Worm (Caenorhabditis elegans) whole organism, L4 larva: ENCODE measurements around the gene F43C11.1.

Experiments
- D1046.2 ChIP-seq: fragments of 200-800 bp; sonication (Bioruptor generic); IDR thresholded peaks from 2 replicates; pipeline ENCODE4 v1.3.6; 2022; ENCODE audit warnings: missing genetic modification characterization, missing compliant biosample characterization
- F26F4.8 ChIP-seq: fragments of 200-800 bp; sonication (Bioruptor generic); conservative IDR thresholded peaks from 2 replicates; pipeline ENCODE4 v1.3.6; 2022; ENCODE audit warnings: missing genetic modification characterization, missing compliant biosample characterization
- F37D6.2 ChIP-seq: sonication (generic microtip); optimal IDR thresholded peaks from 2 replicates; lab custom pipeline; 2016; ENCODE audit warnings: mild to moderate bottlenecking, missing genetic modification characterization, missing compliant biosample characterization
- T26A8.4 ChIP-seq: fragments of 200-800 bp; sonication (Bioruptor generic); IDR thresholded peaks from 2 replicates; pipeline ENCODE4 v1.3.6; 2022; ENCODE audit warnings: missing genetic modification characterization, missing compliant biosample characterization
- Y75B8A.6 ChIP-seq: fragments of 200-800 bp; sonication (Bioruptor generic); IDR thresholded peaks from 2 replicates; pipeline ENCODE4 v1.3.6; 2022; ENCODE audit warnings: missing genetic modification reagents, missing genetic modification characterization, missing compliant biosample characterization
- aha-1 ChIP-seq: fragments of 150-350 bp; peaks from one replicate; lab custom pipeline; 2014; ENCODE audit warnings: missing biosample characterization, missing genetic modification characterization
- aly-2 ChIP-seq: sonication (generic microtip); optimal IDR thresholded peaks from 2 replicates; lab custom pipeline; 2018; ENCODE audit warnings: missing biosample characterization, missing genetic modification characterization
- arid-1 ChIP-seq: fragments of 200-800 bp; sonication (Bioruptor generic); conservative IDR thresholded peaks from 2 replicates; pipeline ENCODE4 v1.3.6; 2022; ENCODE audit warnings: missing genetic modification reagents, missing genetic modification characterization, missing compliant biosample characterization
- ceh-20 ChIP-seq: fragments of 200-800 bp; sonication (Bioruptor generic); IDR thresholded peaks from 2 replicates; pipeline ENCODE4 v1.3.6; 2022; ENCODE audit warnings: missing genetic modification reagents, missing genetic modification characterization, missing compliant biosample characterization
- ceh-44 ChIP-seq: fragments of 200-800 bp; sonication (Bioruptor generic); IDR thresholded peaks from 2 replicates; pipeline ENCODE4 v1.3.6; 2022; ENCODE audit warnings: missing genetic modification reagents, missing genetic modification characterization, missing compliant biosample characterization
- daf-19 ChIP-seq: fragments of 200-800 bp; sonication (Bioruptor generic); conservative IDR thresholded peaks from 2 replicates; pipeline ENCODE4 v1.3.6; 2022; ENCODE audit warnings: missing genetic modification characterization, missing compliant biosample characterization
- dmd-8 ChIP-seq: fragments of 200-800 bp; sonication (Bioruptor generic); IDR thresholded peaks from 2 replicates; pipeline ENCODE4 v1.3.6; 2022; ENCODE audit warnings: missing genetic modification characterization, missing compliant biosample characterization
- dve-1 ChIP-seq: sonication (generic microtip); optimal IDR thresholded peaks from 2 replicates; lab custom pipeline; 2017; ENCODE audit warnings: antibody characterized with exemption, mild to moderate bottlenecking, missing genetic modification characterization, missing compliant biosample characterization; ENCODE audit not compliant: insufficient read depth
- hmg-1.1 ChIP-seq: fragments of 200-800 bp; sonication (Bioruptor generic); IDR thresholded peaks from 2 replicates; pipeline ENCODE4 v1.3.6; 2022; ENCODE audit warnings: missing genetic modification reagents, missing genetic modification characterization, missing compliant biosample characterization
- lin-13 ChIP-seq: fragments of 150-350 bp; optimal IDR thresholded peaks from 2 replicates; lab custom pipeline; 2014; ENCODE audit warnings: missing biosample characterization, missing genetic modification reagents, missing genetic modification characterization
- madf-5 ChIP-seq, 2 experiments: fragments of 200-800 bp; sonication (Bioruptor generic); IDR thresholded peaks; 2 replicates each; pipeline ENCODE4 v1.3.6; 2022; ENCODE audit warnings: missing compliant biosample characterization in 2 of 2, missing genetic modification characterization in 2 of 2
- mxl-2 ChIP-seq: fragments of 200-800 bp; sonication (Bioruptor generic); conservative IDR thresholded peaks from 2 replicates; pipeline ENCODE4 v1.3.6; 2022; ENCODE audit warnings: missing genetic modification reagents, missing genetic modification characterization, missing compliant biosample characterization
- mxl-3 ChIP-seq: fragments of 200-800 bp; sonication (Bioruptor generic); optimal IDR thresholded peaks from 2 replicates; lab custom pipeline; 2018; ENCODE audit warnings: mild to moderate bottlenecking, missing genetic modification characterization, missing compliant biosample characterization
- nhr-237 ChIP-seq: sonication (generic microtip); optimal IDR thresholded peaks from 2 replicates; lab custom pipeline; 2017; ENCODE audit warnings: missing biosample characterization, missing genetic modification characterization
- pha-4 ChIP-seq, 2 experiments: fragments of 150-350 bp in 1 of 2; fragments of 200-800 bp in 1 of 2; sonication (Bioruptor generic) in 1 of 2; IDR thresholded peaks in 1 of 2; optimal IDR thresholded peaks in 1 of 2; 2 replicates each; pipeline versions ENCODE4 v1.3.6 to Lab custom; 2014 to 2022; ENCODE audit warnings: missing genetic modification characterization in 2 of 2, missing genetic modification reagents in 2 of 2, missing biosample characterization in 1 of 2, missing compliant biosample characterization in 1 of 2
- php-3 ChIP-seq: fragments of 200-800 bp; sonication (Bioruptor generic); IDR thresholded peaks from 2 replicates; pipeline ENCODE4 v1.3.6; 2022; ENCODE audit warnings: missing genetic modification reagents, missing genetic modification characterization, missing compliant biosample characterization
- saeg-2 ChIP-seq: fragments of 200-800 bp; sonication (Bioruptor generic); IDR thresholded peaks from 2 replicates; pipeline ENCODE4 v1.3.6; 2022; ENCODE audit warnings: missing genetic modification reagents, missing genetic modification characterization, missing compliant biosample characterization
- spr-1 ChIP-seq: sonication (generic microtip); optimal IDR thresholded peaks from 2 replicates; lab custom pipeline; 2016; ENCODE audit warnings: mild to moderate bottlenecking, missing genetic modification characterization, missing compliant biosample characterization
- spr-3 ChIP-seq: fragments of 200-800 bp; sonication (Bioruptor generic); optimal IDR thresholded peaks from 2 replicates; lab custom pipeline; 2018; ENCODE audit warnings: mild to moderate bottlenecking, missing genetic modification characterization, missing compliant biosample characterization
- unc-130 ChIP-seq: sonication (generic microtip); optimal IDR thresholded peaks from 2 replicates; lab custom pipeline; 2016; ENCODE audit warnings: missing genetic modification reagents, missing genetic modification characterization, missing compliant biosample characterization
- unc-62 ChIP-seq, 3 experiments: fragments of 150-350 bp in 1 of 3; sonication (generic microtip); optimal IDR thresholded peaks in 2 of 3; peaks in 1 of 3; 1 replicate in 1 of 3; 2 replicates in 2 of 3; lab custom pipeline; 2014 to 2017; ENCODE audit warnings: missing biosample characterization in 3 of 3, missing genetic modification characterization in 3 of 3, missing genetic modification reagents in 3 of 3, missing genotype in 1 of 3
- vab-7 ChIP-seq: fragments of 200-800 bp; sonication (Bioruptor generic); IDR thresholded peaks from 2 replicates; pipeline ENCODE4 v1.3.6; 2022; ENCODE audit warnings: missing genetic modification reagents, missing genetic modification characterization, missing compliant biosample characterization
- zag-1 ChIP-seq: fragments of 150-350 bp; optimal IDR thresholded peaks from 2 replicates; lab custom pipeline; 2014; ENCODE audit warnings: missing biosample characterization, missing genetic modification characterization
- zfp-3 ChIP-seq: fragments of 200-800 bp; sonication (Bioruptor generic); conservative IDR thresholded peaks from 2 replicates; pipeline ENCODE4 v1.3.6; 2022; ENCODE audit warnings: missing genetic modification reagents, missing genetic modification characterization, missing compliant biosample characterization
- zip-2 ChIP-seq: fragments of 150-350 bp; optimal IDR thresholded peaks from 2 replicates; lab custom pipeline; 2014; ENCODE audit warnings: missing biosample characterization, missing genetic modification characterization

Gene F43C11.1

DNA sequence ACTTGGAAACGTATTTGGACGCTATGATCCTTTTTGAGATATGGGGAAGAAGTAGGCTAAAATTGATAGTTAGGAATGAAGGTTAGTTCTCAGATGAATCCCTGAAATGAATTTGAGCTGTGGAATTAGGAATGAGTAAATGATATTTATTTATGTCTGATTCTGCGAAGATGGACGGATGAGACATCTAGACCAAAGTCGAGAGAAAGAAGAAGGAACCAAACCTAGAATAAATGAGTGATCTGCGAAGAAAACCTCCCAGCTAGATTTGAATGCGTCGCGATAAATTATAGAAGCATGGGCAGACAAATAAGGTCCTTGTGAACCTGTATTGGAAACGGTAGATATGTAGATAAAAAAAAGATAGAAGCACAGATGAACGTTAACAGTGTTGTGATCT is 3.1 kb downstream of the F43C11.1 start, which contains the start of gene F43C11.16:
Gene F43C11.16, minus strand, starts transcription at position 101 of the 400 bp plus-strand sequence.
- TF ChIP-seq zip-2 (tag; lab: Kevin White, UChicago) (no peak), hmg-1.1 (no peak)
- TF ChIP-seq, all 104 proteins: peak for 0

DNA sequence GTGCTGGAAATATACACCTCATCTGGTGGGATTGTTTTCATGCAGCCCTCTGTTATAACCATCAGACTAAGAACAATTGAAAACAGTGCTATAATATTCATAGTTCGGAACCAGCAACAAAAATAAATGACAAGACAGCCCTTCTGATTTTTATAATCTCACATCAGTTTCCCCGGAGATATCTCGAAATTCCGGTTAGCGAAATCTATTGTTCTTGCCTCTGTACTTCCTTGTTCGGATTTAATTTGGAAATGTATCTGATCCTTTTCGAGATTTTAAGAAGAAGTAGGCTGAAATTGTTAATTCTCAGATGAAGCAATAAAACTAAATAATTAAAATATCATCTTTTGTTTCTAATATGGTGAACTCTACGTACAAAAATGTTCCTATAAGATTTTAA is 6.8 kb downstream of the F43C11.1 start, which contains the start of gene F43C11.11:
Gene F43C11.11, minus strand, starts transcription at position 101 of the 400 bp plus-strand sequence.
- no peak for TF ChIP-seq daf-19 (GFP tag; lab: Robert Waterston, UW)
- TF ChIP-seq Y75B8A.6 (GFP tag; lab: Robert Waterston, UW): no peak
- TF ChIP-seq ceh-20 (GFP tag; lab: Robert Waterston, UW): no peak
- no peak for TF ChIP-seq vab-7 (GFP tag; lab: Robert Waterston, UW)
- no peak for TF ChIP-seq mxl-3 (GFP tag; lab: Kevin White, UChicago)
- no peak for TF ChIP-seq zag-1 (tag; lab: Kevin White, UChicago)
- no peak for TF ChIP-seq D1046.2 (GFP tag; lab: Robert Waterston, UW)
- TF ChIP-seq aly-2 (tag; lab: Kevin White, UChicago): no peak
- TF ChIP-seq F37D6.2 (tag; lab: Kevin White, UChicago): no peak

DNA sequence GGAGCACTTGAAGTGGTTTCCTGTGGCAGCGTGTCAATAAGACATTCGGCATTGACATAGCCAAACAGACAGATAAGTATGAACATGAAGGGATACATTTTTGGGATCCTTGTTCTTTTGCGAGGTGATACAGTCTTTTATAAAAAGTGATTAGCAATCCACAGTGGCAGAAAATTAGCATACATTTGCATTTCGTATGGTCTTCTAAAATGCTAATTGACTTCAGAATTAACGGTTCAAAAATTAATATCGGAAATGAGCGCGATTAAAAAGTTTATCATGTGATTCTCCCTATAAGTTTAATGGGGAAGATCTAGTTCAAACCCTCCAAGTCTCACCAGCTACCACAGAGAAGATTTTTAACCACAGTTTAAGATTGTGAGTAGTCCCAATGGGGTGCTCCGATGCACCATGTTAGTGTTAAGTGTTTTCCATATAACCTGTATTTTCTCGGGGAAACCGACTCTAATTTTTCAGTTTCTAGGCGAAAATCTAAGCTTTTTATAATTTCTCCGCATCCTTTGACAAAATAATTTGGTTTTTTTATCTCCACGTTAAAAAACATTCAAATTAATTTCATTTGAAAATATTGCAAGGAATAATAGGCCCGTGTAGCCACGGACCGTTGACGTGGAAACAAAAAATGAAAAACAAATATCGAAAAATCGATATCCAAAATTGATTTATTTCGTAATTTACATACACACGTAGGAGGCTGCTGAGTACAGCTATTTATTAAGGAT is 9.9 kb downstream of the F43C11.1 start, which contains the start of the genes F43C11.12 and F16G10.5:
Gene F43C11.12, minus strand, starts transcription at position 101 of the 743 bp plus-strand sequence.
Gene F16G10.5, plus strand, starts transcription at position 693 of the 743 bp plus-strand sequence.
- TF ChIP-seq aha-1 (tag; lab: Kevin White, UChicago): no peak
- no peak for TF ChIP-seq hmg-1.1
- TF ChIP-seq unc-62 (GFP tag; optimal IDR thresholded peaks at IDR 0.05 in 1 of 2; lab: Kevin White, UChicago): peak in 1 of 2 experiments; percentile 32
- no peak for TF ChIP-seq unc-62 (tag; optimal IDR thresholded peaks at IDR 0.05; lab: Kevin White, UChicago)

DNA sequence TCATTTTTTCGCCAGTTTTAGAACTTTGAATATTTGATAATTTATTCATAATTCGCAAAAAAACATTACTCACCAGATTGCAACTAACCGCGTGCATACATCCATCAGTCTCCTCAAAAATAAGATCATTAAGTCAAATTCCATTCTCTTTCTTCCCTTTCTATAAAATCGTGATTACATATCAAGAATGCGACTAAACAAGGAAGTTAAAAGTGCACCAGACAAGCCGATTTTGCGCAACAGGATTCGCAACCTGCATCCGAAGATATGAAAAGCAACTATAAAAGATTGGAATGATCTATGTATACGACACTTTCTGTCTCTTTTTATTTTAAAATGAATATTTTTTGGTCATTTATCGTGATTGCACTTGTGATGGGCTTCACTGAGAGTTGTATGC is 12.1 kb downstream of the F43C11.1 start, which contains the start of gene hpo-25:
Gene hpo-25, plus strand, starts transcription at position 301 of the 400 bp plus-strand sequence.
- TF ChIP-seq dve-1: no peak
- TF ChIP-seq aha-1 (tag; lab: Kevin White, UChicago): peak; percentile 6
- no peak for TF ChIP-seq dmd-8
- TF ChIP-seq ceh-44 (GFP tag; lab: Robert Waterston, UW): no peak
- TF ChIP-seq, all 104 proteins: peak for 1

DNA sequence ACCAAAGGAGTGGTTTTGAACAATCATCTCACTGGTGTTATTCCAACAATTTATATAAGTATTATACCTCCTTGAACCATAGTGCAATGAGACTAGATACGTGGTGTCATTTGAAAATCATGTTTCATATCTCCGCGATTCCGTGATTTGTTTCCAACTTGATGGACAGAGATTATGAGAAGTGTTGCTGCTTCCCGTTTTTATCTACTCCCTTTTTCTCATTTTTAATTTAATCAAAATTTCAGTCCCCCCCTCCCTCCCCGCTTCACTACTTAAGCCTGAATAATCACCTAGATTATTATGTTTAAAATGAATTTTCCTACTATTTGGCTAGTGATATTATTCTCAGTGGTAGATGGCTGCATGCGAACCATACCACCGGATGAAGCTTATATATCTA is 15.2 kb downstream of the F43C11.1 start, which contains the start of gene F16G10.3:
Gene F16G10.3, plus strand, starts transcription at position 301 of the 400 bp plus-strand sequence.
- TF ChIP-seq spr-1 (tag; lab: Kevin White, UChicago) (no peak), aha-1 (tag; lab: Kevin White, UChicago) (peak; percentile 66)
- TF ChIP-seq, all 104 proteins: peak for 1

DNA sequence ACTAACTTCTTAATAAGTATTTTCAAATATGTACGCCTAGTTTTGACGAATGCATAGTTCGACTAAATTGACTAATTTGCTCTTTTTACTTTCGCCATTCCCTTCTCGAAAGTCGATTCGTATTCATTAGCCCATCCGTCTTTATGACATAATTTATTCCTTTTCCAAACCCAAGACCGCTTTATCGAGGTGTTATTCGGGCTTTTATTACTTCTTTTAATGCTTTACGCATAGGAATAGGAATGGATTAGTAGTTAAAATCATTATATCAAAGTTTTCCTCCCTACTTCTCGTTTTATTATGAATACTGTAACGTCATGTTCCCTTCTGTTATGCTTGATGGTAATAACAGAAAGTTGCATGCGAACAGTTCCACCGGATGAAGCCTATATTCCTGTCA is 18.1 kb downstream of the F43C11.1 start, which contains the start of gene F16G10.2:
Gene F16G10.2, plus strand, starts transcription at position 301 of the 400 bp plus-strand sequence.
- TF ChIP-seq ceh-20 (GFP tag; lab: Robert Waterston, UW) (no peak), unc-62 (GFP tag; optimal IDR thresholded peaks at IDR 0.05 in 1 of 2; lab: Kevin White, UChicago) (peak in 1 of 2 experiments; percentile 79), unc-62 (tag; optimal IDR thresholded peaks at IDR 0.05; lab: Kevin White, UChicago) (no peak)

DNA sequence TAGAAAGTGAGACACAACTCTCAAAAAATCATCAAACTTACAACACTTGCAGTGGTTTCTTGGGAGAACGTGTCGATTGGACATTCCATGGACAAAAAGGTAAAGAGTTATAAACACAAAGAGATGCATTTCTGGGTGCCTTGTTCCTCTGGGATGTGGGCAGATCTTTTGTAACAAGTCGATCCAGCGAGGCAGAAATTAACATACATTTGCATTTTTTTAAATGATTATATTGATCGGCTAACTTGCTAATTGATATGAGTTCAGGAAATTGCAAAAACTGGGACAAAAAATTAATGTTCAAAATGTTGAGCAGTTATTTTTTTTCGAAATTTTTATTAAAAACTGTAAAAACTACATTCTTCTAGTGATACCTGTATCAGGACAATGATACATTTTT is 20.9 kb downstream of the F43C11.1 start, which contains the start of gene F16G10.6:
Gene F16G10.6, minus strand, starts transcription at position 101 of the 400 bp plus-strand sequence.
- TF ChIP-seq mxl-2 (GFP tag; lab: Robert Waterston, UW) (no peak), madf-5 (GFP tag; IDR thresholded peaks at IDR 0.05; lab: Robert Waterston, UW) (no peak), unc-62 (GFP tag; optimal IDR thresholded peaks at IDR 0.05 in 1 of 2; lab: Kevin White, UChicago) (peak in 1 of 2 experiments; percentile 1), unc-62 (tag; optimal IDR thresholded peaks at IDR 0.05; lab: Kevin White, UChicago) (no peak), T26A8.4 (GFP tag; lab: Robert Waterston, UW) (no peak), unc-130 (GFP tag; lab: Kevin White, UChicago) (no peak)

DNA sequence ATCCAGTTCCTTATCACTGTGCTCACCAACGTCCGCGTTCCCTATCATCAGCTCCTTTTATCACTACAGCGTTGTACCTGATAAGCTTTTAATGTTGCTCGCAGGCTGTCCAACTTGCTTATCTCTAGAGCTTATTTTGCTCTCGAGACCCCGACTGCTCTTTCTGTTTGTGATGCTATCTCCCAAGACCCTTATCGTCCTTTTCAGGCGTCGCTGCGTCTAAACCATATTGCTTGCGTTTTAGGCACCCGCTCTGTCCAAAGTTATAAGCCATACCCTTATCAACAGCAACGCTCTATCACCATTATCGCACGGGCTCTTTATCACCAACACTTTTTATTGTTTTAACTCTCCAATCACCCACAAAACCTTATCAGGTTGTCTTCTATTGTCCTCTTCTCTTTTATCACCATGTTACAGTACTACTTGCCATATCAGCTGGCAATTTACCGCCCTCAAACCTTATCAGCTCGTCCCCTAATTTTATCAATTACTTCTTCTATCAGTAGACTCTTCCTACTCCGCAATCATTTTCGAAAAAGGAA is 21.6 kb downstream of the F43C11.1 start:
- TF ChIP-seq php-3 (GFP tag; lab: Robert Waterston, UW): peak; percentile 100
- no peak for TF ChIP-seq madf-5 (GFP tag; IDR thresholded peaks at IDR 0.05; lab: Robert Waterston, UW)
- peak; percentile 27 for TF ChIP-seq lin-13
- TF ChIP-seq mxl-3 (GFP tag; lab: Kevin White, UChicago): peak; percentile 66
- TF ChIP-seq F37D6.2 (tag; lab: Kevin White, UChicago): no peak
- no peak for TF ChIP-seq zfp-3 (GFP tag; lab: Robert Waterston, UW)
- no peak for TF ChIP-seq zag-1 (tag; lab: Kevin White, UChicago)
- no peak for TF ChIP-seq arid-1 (GFP tag; lab: Robert Waterston, UW)
- TF ChIP-seq aly-2 (tag; lab: Kevin White, UChicago): no peak
- no peak for TF ChIP-seq spr-3 (GFP tag; lab: Kevin White, UChicago)
- peak; percentile 92 for TF ChIP-seq pha-4 (GFP tag; IDR thresholded peaks at IDR 0.05; lab: Robert Waterston, UW)
- TF ChIP-seq pha-4 (tag; optimal IDR thresholded peaks at IDR 0.05; lab: Kevin White, UChicago): no peak
- peak; percentile 77; the same call in 1 of the 2 replicates for TF ChIP-seq saeg-2
- TF ChIP-seq F26F4.8 (GFP tag; lab: Robert Waterston, UW): no peak
- no peak for TF ChIP-seq nhr-237
